Fruit fly (Drosophila melanogaster) whole organism, embryonic: ENCODE data around the gene CG10584.
A peak's percentile ranks its signal among the peaks of the same experiment; 100 is the strongest.

Experiments used
- Asciz ChIP-seq: fragments of 200-800 bp; sonication (Bioruptor generic); optimal IDR thresholded peaks from 2 replicates; lab custom pipeline; 2017; ENCODE audit warnings: missing biosample characterization, mild to moderate bottlenecking, missing genetic modification characterization, missing genetic modification reagents
- B-H2 ChIP-seq: fragments of 200-800 bp; sonication (Bioruptor generic); optimal IDR thresholded peaks from 2 replicates; lab custom pipeline; 2018; ENCODE audit warnings: missing biosample characterization, mild to moderate bottlenecking, missing genetic modification characterization
- CG10366 ChIP-seq: fragments of 200-800 bp; sonication (Bioruptor generic); IDR thresholded peaks from 2 replicates; pipeline ENCODE4 v1.3.6; 2022; ENCODE audit warnings: missing biosample characterization, missing genetic modification characterization
- CG10979 ChIP-seq: fragments of 200-800 bp; sonication (Bioruptor generic); optimal IDR thresholded peaks from 2 replicates; lab custom pipeline; 2018; ENCODE audit warnings: missing biosample characterization, mild to moderate bottlenecking, missing genetic modification characterization, moderate library complexity
- CG11085 ChIP-seq: fragments of 200-800 bp; sonication (Bioruptor generic); IDR thresholded peaks from 2 replicates; pipeline ENCODE4 v1.3.6; 2022; ENCODE audit warnings: missing biosample characterization, missing genetic modification characterization
- CG11398 ChIP-seq: fragments of 200-800 bp; sonication (Bioruptor generic); optimal IDR thresholded peaks from 2 replicates; lab custom pipeline; 2016; ENCODE audit warnings: missing biosample characterization, missing genetic modification characterization
- CG11696 ChIP-seq: fragments of 200-800 bp; sonication (Bioruptor generic); IDR thresholded peaks from 2 replicates; pipeline ENCODE4 v1.3.6; 2022; ENCODE audit warnings: missing biosample characterization, missing genetic modification characterization
- CG12744 ChIP-seq: fragments of 200-800 bp; sonication (Bioruptor generic); optimal IDR thresholded peaks from 2 replicates; lab custom pipeline; 2016; ENCODE audit warnings: missing biosample characterization, missing genetic modification characterization
- CG13424 ChIP-seq: fragments of 200-800 bp; sonication (Bioruptor generic); optimal IDR thresholded peaks from 2 replicates; lab custom pipeline; 2019; ENCODE audit warnings: missing biosample characterization, mild to moderate bottlenecking, missing genetic modification characterization, moderate library complexity
- CG17385 ChIP-seq: fragments of 200-800 bp; sonication (Bioruptor generic); optimal IDR thresholded peaks from 3 replicates; lab custom pipeline; 2018; ENCODE audit warnings: missing biosample characterization, mild to moderate bottlenecking, missing genetic modification characterization
- CG17829 ChIP-seq: fragments of 200-800 bp; optimal IDR thresholded peaks from 2 replicates; lab custom pipeline; 2019; ENCODE audit warnings: missing biosample characterization, mild to moderate bottlenecking, missing genetic modification characterization, moderate library complexity
- CG2199 ChIP-seq: fragments of 200-800 bp; sonication (Bioruptor generic); IDR thresholded peaks from 3 replicates; pipeline ENCODE4 v1.3.6; 2022; ENCODE audit warnings: missing biosample characterization, missing genetic modification characterization
- CG4617 ChIP-seq: fragments of 200-800 bp; sonication (Bioruptor generic); optimal IDR thresholded peaks from 3 replicates; lab custom pipeline; 2016; ENCODE audit warnings: missing biosample characterization, missing genetic modification characterization, borderline replicate concordance
- CG4820 ChIP-seq: fragments of 200-800 bp; sonication (Bioruptor generic); optimal IDR thresholded peaks from 3 replicates; lab custom pipeline; 2016; ENCODE audit warnings: missing biosample characterization, missing genetic modification characterization
- CG7372 ChIP-seq: fragments of 200-800 bp; sonication (Bioruptor generic); IDR thresholded peaks from 2 replicates; pipeline ENCODE4 v1.3.6; 2022; ENCODE audit warnings: missing biosample characterization, missing genetic modification characterization
- CG7556 ChIP-seq: fragments of 200-800 bp; sonication (Bioruptor generic); optimal IDR thresholded peaks from 2 replicates; lab custom pipeline; 2017; ENCODE audit warnings: missing biosample characterization, mild to moderate bottlenecking, missing genetic modification characterization
- CG8089 ChIP-seq: fragments of 200-800 bp; sonication (Bioruptor generic); optimal IDR thresholded peaks from 3 replicates; lab custom pipeline; 2016; ENCODE audit warnings: missing biosample characterization, missing genetic modification characterization
- CG8281 ChIP-seq: fragments of 200-800 bp; sonication (Bioruptor generic); optimal IDR thresholded peaks from 2 replicates; lab custom pipeline; 2018; ENCODE audit warnings: missing biosample characterization, mild to moderate bottlenecking, missing genetic modification characterization, moderate library complexity
- CG9817 ChIP-seq: fragments of 200-800 bp; sonication (Bioruptor generic); optimal IDR thresholded peaks from 2 replicates; lab custom pipeline; 2018; ENCODE audit warnings: missing biosample characterization, mild to moderate bottlenecking, missing genetic modification characterization, moderate library complexity
- Dbx ChIP-seq: fragments of 200-800 bp; sonication (Bioruptor generic); IDR thresholded peaks from 3 replicates; pipeline ENCODE4 v1.3.6; 2022; ENCODE audit warnings: missing biosample characterization, missing genetic modification characterization
- Doc3 ChIP-seq: fragments of 200-800 bp; sonication (Bioruptor generic); IDR thresholded peaks from 3 replicates; pipeline ENCODE4 v1.3.6; 2022; ENCODE audit warnings: missing biosample characterization, missing genetic modification characterization; ENCODE audit not compliant: partially characterized antibody
- E2f1 ChIP-seq: fragments of 200-800 bp; sonication (Bioruptor generic); IDR thresholded peaks from 2 replicates; pipeline ENCODE4 v1.3.6; 2022; ENCODE audit warnings: missing biosample characterization, missing genetic modification characterization
- Ets97D ChIP-seq: fragments of 200-800 bp; sonication (Bioruptor generic); optimal IDR thresholded peaks from 3 replicates; lab custom pipeline; 2016; ENCODE audit warnings: missing biosample characterization, missing genetic modification characterization
- HHEX ChIP-seq: fragments of 200-800 bp; sonication (Bioruptor generic); optimal IDR thresholded peaks from 3 replicates; lab custom pipeline; 2017; ENCODE audit warnings: missing biosample characterization, mild to moderate bottlenecking, missing genetic modification characterization, missing genetic modification reagents
- HmgD ChIP-seq: fragments of 200-800 bp; sonication (Bioruptor generic); optimal IDR thresholded peaks from 3 replicates; lab custom pipeline; 2016; ENCODE audit warnings: missing biosample characterization, missing genetic modification characterization
- Hr3 ChIP-seq: fragments of 200-800 bp; sonication (Bioruptor generic); optimal IDR thresholded peaks from 3 replicates; lab custom pipeline; 2016; ENCODE audit warnings: missing biosample characterization, missing genetic modification characterization
- Hr51 ChIP-seq, 2 experiments: fragments of 200-800 bp; sonication (Bioruptor generic); optimal IDR thresholded peaks; 2 replicates in 1 of 2; 3 replicates in 1 of 2; lab custom pipeline; 2016 to 2018; ENCODE audit warnings: missing biosample characterization in 2 of 2, missing genetic modification characterization in 2 of 2, mild to moderate bottlenecking in 1 of 2, moderate library complexity in 1 of 2
- PHDP ChIP-seq: fragments of 200-800 bp; sonication (Bioruptor generic); optimal IDR thresholded peaks from 3 replicates; lab custom pipeline; 2018; ENCODE audit warnings: missing biosample characterization, mild to moderate bottlenecking, missing genetic modification characterization, moderate library complexity
- Sox102F ChIP-seq: fragments of 200-800 bp; sonication (Bioruptor generic); optimal IDR thresholded peaks from 2 replicates; lab custom pipeline; 2018; ENCODE audit warnings: missing biosample characterization, mild to moderate bottlenecking, missing genetic modification characterization, moderate library complexity
- amos ChIP-seq: fragments of 200-800 bp; sonication (Bioruptor generic); IDR thresholded peaks from 2 replicates; pipeline ENCODE4 v1.3.6; 2022; ENCODE audit warnings: missing biosample characterization, missing genetic modification characterization; ENCODE audit not compliant: partially characterized antibody
- ap ChIP-seq: fragments of 200-800 bp; sonication (Bioruptor generic); IDR thresholded peaks from 2 replicates; pipeline ENCODE4 v1.3.6; 2022; ENCODE audit warnings: missing biosample characterization, missing genetic modification characterization
- ara ChIP-seq: fragments of 200-800 bp; sonication (Bioruptor generic); IDR thresholded peaks from 2 replicates; pipeline ENCODE4 v1.3.6; 2022; ENCODE audit warnings: missing biosample characterization, missing genetic modification characterization
- ash1 ChIP-seq: fragments of 200-800 bp; sonication (Bioruptor generic); optimal IDR thresholded peaks from 2 replicates; lab custom pipeline; 2018; ENCODE audit warnings: missing biosample characterization, mild to moderate bottlenecking, missing genetic modification characterization
- croc ChIP-seq: fragments of 200-800 bp; sonication (Bioruptor generic); conservative IDR thresholded peaks from 3 replicates; pipeline ENCODE4 v1.3.6; 2022; ENCODE audit warnings: missing biosample characterization, missing genetic modification characterization
- dmrt99B ChIP-seq: fragments of 200-800 bp; sonication (Bioruptor generic); optimal IDR thresholded peaks from 2 replicates; lab custom pipeline; 2018; ENCODE audit warnings: missing biosample characterization, mild to moderate bottlenecking, missing genetic modification characterization, moderate library complexity
- ems ChIP-seq: fragments of 200-800 bp; sonication (Bioruptor generic); optimal IDR thresholded peaks from 3 replicates; lab custom pipeline; 2016; ENCODE audit warnings: missing biosample characterization, missing genetic modification characterization
- eve ChIP-seq, 2 experiments: fragments of >200 bp; optimal IDR thresholded peaks; 2 replicates each; lab custom pipeline; 2017; ENCODE audit warnings: missing biosample characterization in 2 of 2, missing genetic modification characterization in 2 of 2
- eyg ChIP-seq: fragments of 200-800 bp; sonication (Bioruptor generic); optimal IDR thresholded peaks from 3 replicates; lab custom pipeline; 2016; ENCODE audit warnings: missing biosample characterization, missing genetic modification characterization
- fru ChIP-seq: fragments of >200 bp; optimal IDR thresholded peaks from 2 replicates; lab custom pipeline; 2017
- grn ChIP-seq: fragments of 200-800 bp; sonication (Bioruptor generic); optimal IDR thresholded peaks from 3 replicates; lab custom pipeline; 2017; ENCODE audit warnings: missing biosample characterization, missing genetic modification characterization
- gro ChIP-seq: fragments of 200-800 bp; sonication (Bioruptor generic); optimal IDR thresholded peaks from 2 replicates; lab custom pipeline; 2016; ENCODE audit warnings: missing biosample characterization, missing genetic modification characterization
- ken ChIP-seq: fragments of 200-800 bp; sonication (Bioruptor generic); IDR thresholded peaks from 3 replicates; pipeline ENCODE4 v1.3.6; 2022; ENCODE audit warnings: missing biosample characterization, missing genetic modification characterization
- nerfin-2 ChIP-seq: fragments of 200-800 bp; sonication (Bioruptor generic); IDR thresholded peaks from 2 replicates; pipeline ENCODE4 v1.3.6; 2022; ENCODE audit warnings: missing biosample characterization, missing genetic modification characterization; ENCODE audit not compliant: partially characterized antibody
- org-1 ChIP-seq: fragments of 200-800 bp; sonication (Bioruptor generic); optimal IDR thresholded peaks from 2 replicates; lab custom pipeline; 2017; ENCODE audit warnings: missing biosample characterization, missing genetic modification characterization
- salm ChIP-seq: fragments of 200-800 bp; sonication (Bioruptor generic); optimal IDR thresholded peaks from 2 replicates; lab custom pipeline; 2018; ENCODE audit warnings: missing biosample characterization, mild to moderate bottlenecking, missing genetic modification characterization
- schlank ChIP-seq: fragments of 200-800 bp; sonication (Bioruptor generic); optimal IDR thresholded peaks from 2 replicates; lab custom pipeline; 2018; ENCODE audit warnings: missing biosample characterization, mild to moderate bottlenecking, missing genetic modification characterization
- slou ChIP-seq: fragments of 200-800 bp; sonication (Bioruptor generic); optimal IDR thresholded peaks from 3 replicates; lab custom pipeline; 2016; ENCODE audit warnings: missing biosample characterization, missing genetic modification characterization
- tup ChIP-seq: fragments of 200-800 bp; sonication (Bioruptor generic); optimal IDR thresholded peaks from 2 replicates; lab custom pipeline; 2016; ENCODE audit warnings: missing biosample characterization, mild to moderate bottlenecking, missing genetic modification characterization, moderate library complexity
- usp ChIP-seq: fragments of >200 bp; optimal IDR thresholded peaks from 2 replicates; lab custom pipeline; 2017; ENCODE audit warnings: missing biosample characterization, missing genetic modification characterization
- yki ChIP-seq: fragments of >200 bp; optimal IDR thresholded peaks from 3 replicates; lab custom pipeline; 2018

The CG10584 gene

DNA sequence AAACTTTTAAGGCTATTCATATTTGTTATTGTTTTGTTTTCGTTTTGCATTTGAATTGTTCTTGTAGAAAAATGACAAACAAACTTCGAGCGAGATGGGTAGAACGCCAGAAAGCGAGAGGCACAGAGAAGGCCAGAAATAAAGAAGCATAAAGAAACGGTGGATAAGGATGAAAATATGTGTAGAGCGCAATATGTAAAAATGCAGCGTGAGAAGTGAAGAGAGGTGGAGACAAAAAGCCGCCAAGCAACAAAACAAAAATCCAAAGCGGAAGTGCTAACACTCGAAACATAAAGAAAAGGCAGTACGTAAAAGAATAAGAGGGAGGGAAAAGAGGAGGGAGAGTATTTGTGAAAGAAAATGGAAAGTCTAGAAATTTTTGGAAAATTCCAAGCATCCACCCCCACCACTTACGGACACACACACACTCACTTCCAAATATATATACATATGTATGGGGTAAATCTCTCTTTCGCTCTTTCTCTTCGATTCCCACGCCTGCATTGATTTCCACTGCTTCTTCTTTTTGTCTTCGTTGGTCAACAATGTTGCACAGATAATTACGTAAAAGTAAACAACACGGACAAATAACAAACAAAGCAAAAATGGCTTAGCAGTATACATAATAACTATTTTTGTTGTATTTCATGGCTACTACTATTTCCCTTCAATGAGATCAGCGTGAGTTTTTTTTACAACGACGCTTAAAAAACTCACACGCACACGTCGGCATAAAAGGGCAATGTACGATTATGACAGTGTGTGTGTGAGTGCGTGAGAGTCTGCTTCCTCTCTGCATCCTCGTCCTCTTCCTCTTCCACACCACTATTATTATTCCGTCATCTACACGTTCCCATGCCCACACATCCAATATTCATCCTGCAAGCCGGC is 23.6 kb downstream of the CG10584 start (continued):
- TF ChIP-seq Ets97D (GFP tag; lab: Kevin White, UChicago) = no peak
- no peak for TF ChIP-seq gro (GFP tag; lab: Kevin White, UChicago)
- TF ChIP-seq CG8089 (GFP tag; lab: Kevin White, UChicago) = peak; percentile 15
- TF ChIP-seq grn (GFP tag; lab: Kevin White, UChicago) = peak; percentile 44
- no peak for TF ChIP-seq schlank (tag; lab: Kevin White, UChicago)
- TF ChIP-seq eve (GFP tag; optimal IDR thresholded peaks at IDR 0.05; lab: Kevin White, UChicago) = no peak
- no peak for TF ChIP-seq yki
- TF ChIP-seq CG12744 (GFP tag; lab: Kevin White, UChicago) = no peak
- no peak for TF ChIP-seq CG11696 (GFP tag; lab: Robert Waterston, UW)
- no peak for TF ChIP-seq CG10366 (GFP tag; lab: Robert Waterston, UW)
- peak; percentile 30 for TF ChIP-seq CG10979 (tag; lab: Kevin White, UChicago)
- TF ChIP-seq croc (GFP tag; lab: Robert Waterston, UW) = no peak
- TF ChIP-seq amos (GFP tag; lab: Robert Waterston, UW) = no peak
- no peak for TF ChIP-seq Doc3 (GFP tag; lab: Robert Waterston, UW)
- no peak for TF ChIP-seq Dbx (GFP tag; lab: Robert Waterston, UW)
- no peak for TF ChIP-seq Hr3 (GFP tag; lab: Kevin White, UChicago)
- TF ChIP-seq E2f1 = no peak
- no peak for TF ChIP-seq CG17829 (tag; lab: Kevin White, UChicago)
- no peak for TF ChIP-seq CG4820 (GFP tag; lab: Kevin White, UChicago)
- no peak for TF ChIP-seq slou (GFP tag; lab: Kevin White, UChicago)
- no peak for TF ChIP-seq Sox102F (GFP tag; lab: Kevin White, UChicago)
- TF ChIP-seq org-1 (GFP tag; lab: Kevin White, UChicago) = peak; percentile 55
- TF ChIP-seq CG7556 (GFP tag; lab: Kevin White, UChicago) = no peak
- TF ChIP-seq eyg = no peak
- no peak for TF ChIP-seq CG9817 (tag; lab: Kevin White, UChicago)
- no peak for TF ChIP-seq HmgD (GFP tag; lab: Kevin White, UChicago)
- TF ChIP-seq ap = no peak
- TF ChIP-seq ara = peak; percentile 37; the same call in 1 of the 2 replicates
- peak; percentile 4 for TF ChIP-seq CG8281 (tag; lab: Kevin White, UChicago)
- TF ChIP-seq Asciz (GFP tag; lab: Kevin White, UChicago) = no peak
- TF ChIP-seq fru (lab: Kevin White, UChicago) = no peak
- peak; percentile 82 for TF ChIP-seq CG17385 (GFP tag; lab: Kevin White, UChicago)
- peak; percentile 14 for TF ChIP-seq ems
- TF ChIP-seq nerfin-2 (GFP tag; lab: Robert Waterston, UW) = no peak
- no peak for TF ChIP-seq CG11085 (GFP tag; lab: Robert Waterston, UW)
- no peak for TF ChIP-seq B-H2 (GFP tag; lab: Kevin White, UChicago)
- no peak; the same call in 2 of the 3 replicates for TF ChIP-seq CG2199
- no peak for TF ChIP-seq CG4617 (GFP tag; lab: Kevin White, UChicago)
- TF ChIP-seq CG13424 (tag; lab: Kevin White, UChicago) = peak; percentile 12
- no peak for TF ChIP-seq PHDP (tag; lab: Kevin White, UChicago)
- no peak for TF ChIP-seq usp
- TF ChIP-seq Hr51 (GFP tag; optimal IDR thresholded peaks at IDR 0.05; lab: Kevin White, UChicago) = no peak
- TF ChIP-seq dmrt99B (tag; lab: Kevin White, UChicago) = no peak
- no peak for TF ChIP-seq HHEX (GFP tag; lab: Kevin White, UChicago)
- TF ChIP-seq ash1 (GFP tag; lab: Kevin White, UChicago) = no peak
- no peak for TF ChIP-seq ken
- TF ChIP-seq CG7372 (GFP tag; lab: Robert Waterston, UW) = no peak
- no peak for TF ChIP-seq CG11398
- TF ChIP-seq salm (tag; lab: Kevin White, UChicago) = no peak
- no peak for TF ChIP-seq tup (GFP tag; lab: Kevin White, UChicago)
